Worm (Caenorhabditis elegans) whole organism, L3 larva: ENCODE results near the gene gst-29.

ENCODE experiments used
- ZK546.5 ChIP-seq: sonication (generic microtip); optimal IDR thresholded peaks from 2 replicates; lab custom pipeline; 2017; ENCODE audit warnings: missing biosample characterization, missing genetic modification characterization
- aly-2 ChIP-seq: fragments of 150-350 bp; optimal IDR thresholded peaks from 2 replicates; lab custom pipeline; 2014; ENCODE audit warnings: missing biosample characterization, missing genetic modification characterization
- ama-1 ChIP-seq: fragments of 150-350 bp; optimal IDR thresholded peaks from 2 replicates; lab custom pipeline; 2018
- elt-1 ChIP-seq: fragments of 150-350 bp; optimal IDR thresholded peaks from 2 replicates; lab custom pipeline; 2014; ENCODE audit warnings: missing biosample characterization, missing genetic modification characterization
- elt-3 ChIP-seq, 3 experiments: fragments of 150-350 bp in 1 of 3; sonication (generic microtip) in 2 of 3; optimal IDR thresholded peaks; 2 replicates in 2 of 3; 4 replicates in 1 of 3; lab custom pipeline; 2014 to 2017; ENCODE audit warnings: missing biosample characterization in 3 of 3, missing genetic modification characterization in 3 of 3
- fkh-10 ChIP-seq: sonication (generic microtip); optimal IDR thresholded peaks from 2 replicates; lab custom pipeline; 2017; ENCODE audit warnings: missing biosample characterization, missing genetic modification reagents, missing genetic modification characterization
- fos-1 ChIP-seq: fragments of 150-350 bp; optimal IDR thresholded peaks from 2 replicates; lab custom pipeline; 2014; ENCODE audit warnings: missing biosample characterization, missing genetic modification characterization
- mdl-1 ChIP-seq: fragments of 150-350 bp; optimal IDR thresholded peaks from 2 replicates; lab custom pipeline; 2014; ENCODE audit warnings: missing biosample characterization, missing genetic modification characterization
- nhr-28 ChIP-seq: fragments of 150-350 bp; optimal IDR thresholded peaks from 2 replicates; lab custom pipeline; 2014; ENCODE audit warnings: missing biosample characterization, missing genetic modification characterization
- nhr-76 ChIP-seq: fragments of 150-350 bp; sonication (generic microtip); optimal IDR thresholded peaks from 5 replicates; lab custom pipeline; 2014; ENCODE audit warnings: missing biosample characterization, missing genetic modification characterization
- skn-1 ChIP-seq: fragments of 150-350 bp; optimal IDR thresholded peaks from 2 replicates; lab custom pipeline; 2014; ENCODE audit warnings: missing biosample characterization, missing genetic modification characterization
- snpc-4 ChIP-seq: fragments of 150-350 bp; optimal IDR thresholded peaks from 2 replicates; lab custom pipeline; 2014; ENCODE audit warnings: missing biosample characterization, missing genetic modification characterization
- ztf-11 ChIP-seq: fragments of 150-350 bp; optimal IDR thresholded peaks from 2 replicates; lab custom pipeline; 2014; ENCODE audit warnings: missing biosample characterization, missing genetic modification characterization
- ztf-4 ChIP-seq: fragments of 150-350 bp; optimal IDR thresholded peaks from 2 replicates; lab custom pipeline; 2014; ENCODE audit warnings: missing biosample characterization, missing genetic modification characterization

ce11 chrII:15203398-15204068 is 33.9 kb upstream of the gst-29 start:
- TF ChIP-seq mdl-1 (tag; lab: Kevin White, UChicago) (no peak), nhr-76 (tag; lab: Kevin White, UChicago) (no peak), ztf-11 (tag; lab: Kevin White, UChicago) (no peak), fkh-10 (GFP tag; lab: Kevin White, UChicago) (no peak), ZK546.5 (tag; lab: Kevin White, UChicago) (no peak), nhr-28 (tag; lab: Kevin White, UChicago) (no peak), elt-1 (no peak), aly-2 (tag; lab: Kevin White, UChicago) (no peak), snpc-4 (tag; lab: Kevin White, UChicago) (no peak), ama-1 (lab: Kevin White, UChicago) (no peak), fos-1 (tag; lab: Kevin White, UChicago) (no peak), elt-3 (tag; optimal IDR thresholded peaks at IDR 0.05; lab: Kevin White, UChicago) (no peak), skn-1 (tag; lab: Kevin White, UChicago) (no peak), ztf-4 (tag; lab: Kevin White, UChicago) (no peak)
